Worm (Caenorhabditis elegans) whole organism, late embryonic: Measurements from ENCODE around the gene F09C6.3.

Experiments
- K02D7.2 ChIP-seq: sonication (generic microtip); optimal IDR thresholded peaks from 2 replicates; lab custom pipeline; 2017; ENCODE audit warnings: mild to moderate bottlenecking, missing genetic modification characterization, missing compliant biosample characterization
- T23F11.4 ChIP-seq: fragments of 200-800 bp; sonication (Bioruptor generic); optimal IDR thresholded peaks from 2 replicates; lab custom pipeline; 2018; ENCODE audit warnings: mild to moderate bottlenecking, missing genetic modification characterization, missing compliant biosample characterization
- fkh-6 ChIP-seq: sonication (generic microtip); optimal IDR thresholded peaks from 2 replicates; lab custom pipeline; 2016; ENCODE audit warnings: missing genetic modification characterization, missing compliant biosample characterization
- pqm-1 ChIP-seq: sonication (generic microtip); optimal IDR thresholded peaks from 2 replicates; lab custom pipeline; 2016; ENCODE audit warnings: missing genetic modification characterization, missing compliant biosample characterization
- ref-2 ChIP-seq: sonication (generic microtip); optimal IDR thresholded peaks from 2 replicates; lab custom pipeline; 2016; ENCODE audit warnings: missing genetic modification characterization, missing compliant biosample characterization

DNA sequence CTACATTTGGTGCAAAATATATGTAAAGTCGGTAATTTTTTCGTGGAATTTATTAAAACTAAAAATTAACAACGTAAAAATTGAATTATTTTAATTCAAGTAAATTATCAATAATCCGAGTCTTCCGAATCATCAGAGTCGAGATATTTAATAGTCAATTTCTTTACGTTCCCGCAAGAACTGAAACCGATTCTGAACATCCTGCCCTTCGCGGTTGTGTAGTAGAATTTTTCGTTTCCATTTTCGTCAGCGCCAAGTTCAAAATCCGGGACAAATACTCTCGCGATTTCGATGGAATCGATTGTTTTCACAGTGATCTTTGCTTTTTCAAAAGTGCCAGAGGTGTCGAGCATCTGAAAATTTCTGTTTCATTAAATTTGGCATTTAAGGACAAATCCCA lies 39.7 kb upstream of the F09C6.3 start:
- TF ChIP-seq pqm-1 (tag; lab: Kevin White, UChicago): no peak
- no peak for TF ChIP-seq fkh-6 (tag; lab: Kevin White, UChicago)
- no peak for TF ChIP-seq T23F11.4 (GFP tag; lab: Kevin White, UChicago)
- no peak for TF ChIP-seq K02D7.2 (tag; lab: Kevin White, UChicago)
- no peak for TF ChIP-seq ref-2 (tag; lab: Kevin White, UChicago)
